Fruit fly (Drosophila melanogaster) whole organism, embryonic: ENCODE measurements around the gene CG14024.

Source experiments
- ATbp ChIP-seq: fragments of 200-800 bp; sonication (Bioruptor generic); optimal IDR thresholded peaks from 2 replicates; lab custom pipeline; 2017; ENCODE audit warnings: missing biosample characterization, mild to moderate bottlenecking, missing genetic modification characterization, missing genetic modification reagents
- C15 ChIP-seq: fragments of 200-800 bp; sonication (Bioruptor generic); IDR thresholded peaks from 3 replicates; pipeline ENCODE4 v1.3.6; 2022; ENCODE audit warnings: missing biosample characterization, missing genetic modification characterization
- CG14710 ChIP-seq: fragments of 200-800 bp; sonication (Bioruptor generic); optimal IDR thresholded peaks from 3 replicates; lab custom pipeline; 2019; ENCODE audit warnings: missing biosample characterization, mild to moderate bottlenecking, missing genetic modification characterization, moderate library complexity
- CG15073 ChIP-seq: fragments of 200-800 bp; sonication (Bioruptor generic); optimal IDR thresholded peaks from 2 replicates; lab custom pipeline; 2016; ENCODE audit warnings: missing biosample characterization, missing genetic modification characterization
- CG17912 ChIP-seq: fragments of 200-800 bp; sonication (Bioruptor generic); optimal IDR thresholded peaks from 2 replicates; lab custom pipeline; 2018; ENCODE audit warnings: missing biosample characterization, mild to moderate bottlenecking, missing genetic modification characterization
- CG18011 ChIP-seq: fragments of 200-800 bp; sonication (Bioruptor generic); optimal IDR thresholded peaks from 2 replicates; lab custom pipeline; 2017; ENCODE audit warnings: missing biosample characterization, missing genetic modification characterization, mild to moderate bottlenecking, moderate library complexity, missing genotype
- CG31224 ChIP-seq: fragments of 200-800 bp; sonication (Bioruptor generic); IDR thresholded peaks from 2 replicates; pipeline ENCODE4 v1.3.6; 2022; ENCODE audit warnings: missing biosample characterization, missing genetic modification characterization
- CG3726 ChIP-seq: fragments of 200-800 bp; sonication (Bioruptor generic); IDR thresholded peaks from 3 replicates; pipeline ENCODE4, ENCODE4 v1.3.6; 2022; ENCODE audit warnings: missing biosample characterization, missing genetic modification characterization
- CG6689 ChIP-seq: fragments of 200-800 bp; sonication (Bioruptor generic); IDR thresholded peaks from 2 replicates; pipeline ENCODE4 v1.3.6; 2022; ENCODE audit warnings: missing biosample characterization, missing genetic modification characterization
- CG8290 ChIP-seq, 3 experiments: fragments of 200-800 bp; sonication (Bioruptor generic); optimal IDR thresholded peaks; 2 replicates each; lab custom pipeline; 2016 to 2019; ENCODE audit warnings: missing biosample characterization in 3 of 3, missing genetic modification characterization in 3 of 3, mild to moderate bottlenecking in 2 of 3, moderate library complexity in 1 of 3
- CG8359 ChIP-seq: fragments of 200-800 bp; sonication (Bioruptor generic); optimal IDR thresholded peaks from 2 replicates; lab custom pipeline; 2017; ENCODE audit warnings: missing biosample characterization, mild to moderate bottlenecking, missing genetic modification characterization, borderline replicate concordance
- CG8765 ChIP-seq: fragments of 200-800 bp; sonication (Bioruptor generic); IDR thresholded peaks from 2 replicates; pipeline ENCODE4 v1.3.6; 2022; ENCODE audit warnings: missing biosample characterization, missing genetic modification characterization
- CG9727 ChIP-seq: fragments of 200-800 bp; sonication (Bioruptor generic); optimal IDR thresholded peaks from 3 replicates; lab custom pipeline; 2017; ENCODE audit warnings: missing biosample characterization, mild to moderate bottlenecking, missing genetic modification characterization
- CG9932 ChIP-seq: fragments of 200-800 bp; sonication (Bioruptor generic); IDR thresholded peaks from 2 replicates; pipeline ENCODE4 v1.3.6; 2022; ENCODE audit warnings: missing biosample characterization, missing genetic modification characterization
- E2f2 ChIP-seq: fragments of 200-800 bp; sonication (Bioruptor generic); IDR thresholded peaks from 2 replicates; pipeline ENCODE4 v1.3.6; 2022; ENCODE audit warnings: missing biosample characterization, missing genetic modification characterization
- Gug ChIP-seq: fragments of 200-800 bp; sonication (Bioruptor generic); IDR thresholded peaks from 4 replicates; pipeline ENCODE4 v1.3.6; 2022; ENCODE audit warnings: missing biosample characterization, missing genetic modification characterization
- Hsf ChIP-seq: fragments of 200-800 bp; sonication (Bioruptor generic); optimal IDR thresholded peaks from 3 replicates; lab custom pipeline; 2016; ENCODE audit warnings: missing biosample characterization, missing genetic modification characterization
- Max ChIP-seq: fragments of 200-800 bp; sonication (Bioruptor generic); optimal IDR thresholded peaks from 2 replicates; lab custom pipeline; 2016; ENCODE audit warnings: missing biosample characterization, mild to moderate bottlenecking, missing genetic modification characterization
- Med ChIP-seq: fragments of 200-800 bp; sonication (Bioruptor generic); peaks from one replicate; lab custom pipeline; 2016; ENCODE audit warnings: missing biosample characterization, missing genetic modification characterization, mild to moderate bottlenecking, inconsistent platforms, moderate library complexity
- Pdp1 ChIP-seq, 2 experiments: fragments of 200-800 bp; sonication (Bioruptor generic); optimal IDR thresholded peaks; 3 replicates each; lab custom pipeline; 2016; ENCODE audit warnings: missing biosample characterization in 2 of 2, missing genetic modification characterization in 2 of 2, mild to moderate bottlenecking in 1 of 2, moderate library complexity in 1 of 2
- Scr ChIP-seq: fragments of 200-800 bp; sonication (Bioruptor generic); IDR thresholded peaks from 2 replicates; pipeline ENCODE4 v1.3.6; 2022; ENCODE audit warnings: missing biosample characterization, missing genetic modification characterization; ENCODE audit not compliant: partially characterized antibody
- Usf ChIP-seq: fragments of 200-800 bp; sonication (Bioruptor generic); optimal IDR thresholded peaks from 2 replicates; lab custom pipeline; 2017; ENCODE audit warnings: missing genotype, missing biosample characterization, missing genetic modification characterization
- Xrp1 ChIP-seq: fragments of 200-800 bp; sonication (Bioruptor generic); IDR thresholded peaks from 2 replicates; pipeline ENCODE4 v1.3.6; 2022; ENCODE audit warnings: missing biosample characterization, missing genetic modification characterization
- bbx ChIP-seq: fragments of 200-800 bp; sonication (Bioruptor generic); IDR thresholded peaks from 2 replicates; pipeline ENCODE4 v1.3.6; 2022; ENCODE audit warnings: missing biosample characterization, missing genetic modification characterization; ENCODE audit not compliant: partially characterized antibody
- cas ChIP-seq: fragments of 200-800 bp; sonication (Bioruptor generic); IDR thresholded peaks from 2 replicates; pipeline ENCODE4 v1.3.6; 2022; ENCODE audit warnings: missing biosample characterization, missing genetic modification characterization
- chinmo ChIP-seq: fragments of 200-800 bp; sonication (Bioruptor generic); IDR thresholded peaks from 4 replicates; pipeline ENCODE4 v1.3.6; 2022; ENCODE audit warnings: missing biosample characterization, missing genetic modification characterization; ENCODE audit not compliant: partially characterized antibody
- crc ChIP-seq: fragments of 200-800 bp; sonication (Bioruptor generic); optimal IDR thresholded peaks from 2 replicates; lab custom pipeline; 2016; ENCODE audit warnings: missing biosample characterization, missing genetic modification characterization
- croc ChIP-seq: fragments of 200-800 bp; sonication (Bioruptor generic); conservative IDR thresholded peaks from 3 replicates; pipeline ENCODE4 v1.3.6; 2022; ENCODE audit warnings: missing biosample characterization, missing genetic modification characterization
- cwo ChIP-seq: fragments of 200-800 bp; sonication (Bioruptor generic); optimal IDR thresholded peaks from 3 replicates; lab custom pipeline; 2017; ENCODE audit warnings: missing biosample characterization, missing genetic modification characterization, mild to moderate bottlenecking, moderate library complexity, missing genetic modification reagents
- dm ChIP-seq: fragments of 200-800 bp; sonication (Bioruptor generic); optimal IDR thresholded peaks from 3 replicates; lab custom pipeline; 2016; ENCODE audit warnings: missing biosample characterization, missing genetic modification characterization
- esg ChIP-seq: fragments of 200-800 bp; sonication (Bioruptor generic); conservative IDR thresholded peaks from 2 replicates; pipeline ENCODE4 v1.3.6; 2022; ENCODE audit warnings: missing biosample characterization, missing genetic modification characterization
- gro ChIP-seq: fragments of 200-800 bp; sonication (Bioruptor generic); optimal IDR thresholded peaks from 2 replicates; lab custom pipeline; 2016; ENCODE audit warnings: missing biosample characterization, missing genetic modification characterization
- kni ChIP-seq: fragments of 200-800 bp; sonication (Bioruptor generic); optimal IDR thresholded peaks from 3 replicates; lab custom pipeline; 2017; ENCODE audit warnings: mild to moderate bottlenecking, missing biosample characterization, missing genetic modification reagents, missing genetic modification characterization
- lbe ChIP-seq: fragments of 200-800 bp; sonication (Bioruptor generic); optimal IDR thresholded peaks from 2 replicates; lab custom pipeline; 2016; ENCODE audit warnings: missing biosample characterization, mild to moderate bottlenecking, missing genetic modification characterization
- mirr ChIP-seq: fragments of 200-800 bp; sonication (Bioruptor generic); optimal IDR thresholded peaks from 3 replicates; lab custom pipeline; 2018; ENCODE audit warnings: missing biosample characterization, mild to moderate bottlenecking, missing genetic modification characterization
- nom ChIP-seq: fragments of 200-800 bp; sonication (Bioruptor generic); optimal IDR thresholded peaks from 2 replicates; lab custom pipeline; 2017; ENCODE audit warnings: missing biosample characterization, missing genetic modification characterization, mild to moderate bottlenecking, moderate library complexity, missing genetic modification reagents
- p53 ChIP-seq: fragments of 200-800 bp; sonication (Bioruptor generic); optimal IDR thresholded peaks from 2 replicates; lab custom pipeline; 2016; ENCODE audit warnings: missing biosample characterization, missing genetic modification characterization
- pan ChIP-seq, 4 experiments: fragments of >200 bp in 3 of 4; fragments of 200-800 bp in 1 of 4; sonication (Bioruptor generic) in 1 of 4; optimal IDR thresholded peaks in 3 of 4; IDR thresholded peaks in 1 of 4; 2 replicates each; pipeline versions ENCODE4 v1.3.6 to Lab custom; 2017 to 2022; ENCODE audit warnings: missing biosample characterization in 2 of 4, missing genetic modification characterization in 2 of 4, mixed read lengths in 1 of 4
- prd ChIP-seq, 3 experiments: fragments of >200 bp in 2 of 3; fragments of 200-800 bp in 1 of 3; sonication (Bioruptor generic) in 1 of 3; optimal IDR thresholded peaks in 2 of 3; IDR thresholded peaks in 1 of 3; 2 replicates in 2 of 3; 3 replicates in 1 of 3; pipeline versions ENCODE4 v1.3.6 to Lab custom; 2017 to 2022; ENCODE audit warnings: missing biosample characterization in 1 of 3, missing genetic modification characterization in 1 of 3
- slp2 ChIP-seq: fragments of 200-800 bp; sonication (Bioruptor generic); optimal IDR thresholded peaks from 2 replicates; lab custom pipeline; 2016; ENCODE audit warnings: missing biosample characterization, missing genetic modification characterization
- sna ChIP-seq: fragments of 200-800 bp; sonication (Bioruptor generic); IDR thresholded peaks from 2 replicates; pipeline ENCODE4 v1.3.6; 2022; ENCODE audit warnings: missing biosample characterization, missing genetic modification characterization; ENCODE audit not compliant: partially characterized antibody
- sob ChIP-seq: fragments of 200-800 bp; sonication (Bioruptor generic); IDR thresholded peaks from 2 replicates; pipeline ENCODE4 v1.3.6; 2022; ENCODE audit warnings: missing biosample characterization, missing genetic modification characterization
- sug ChIP-seq: fragments of 200-800 bp; optimal IDR thresholded peaks from 2 replicates; lab custom pipeline; 2019; ENCODE audit warnings: missing biosample characterization, mild to moderate bottlenecking, missing genetic modification characterization, moderate library complexity
- trem ChIP-seq: fragments of 200-800 bp; optimal IDR thresholded peaks from 3 replicates; lab custom pipeline; 2019; ENCODE audit warnings: missing biosample characterization, mild to moderate bottlenecking, missing genetic modification characterization, moderate library complexity
- twi ChIP-seq: fragments of 200-800 bp; optimal IDR thresholded peaks from 2 replicates; lab custom pipeline; 2019; ENCODE audit warnings: missing biosample characterization, mild to moderate bottlenecking, missing genetic modification characterization, moderate library complexity
- vnd ChIP-seq: fragments of 200-800 bp; sonication (Bioruptor generic); IDR thresholded peaks from 3 replicates; pipeline ENCODE4 v1.3.6; 2022; ENCODE audit warnings: missing biosample characterization, missing genetic modification characterization; ENCODE audit not compliant: partially characterized antibody
- zfh2 ChIP-seq: fragments of 200-800 bp; sonication (Bioruptor generic); optimal IDR thresholded peaks from 2 replicates; lab custom pipeline; 2016; ENCODE audit warnings: missing biosample characterization, missing genetic modification characterization

Gene CG14024

dm6 chr2L:5305240-5305875 is 9.3 kb downstream of the CG14024 start (continued):
- TF ChIP-seq prd (optimal IDR thresholded peaks at IDR 0.05; lab: Kevin White, UChicago) (no peak), prd (GFP tag; IDR thresholded peaks at IDR 0.05; lab: Robert Waterston, UW) (no peak), sug (tag; lab: Kevin White, UChicago) (peak; percentile 61), lbe (GFP tag; lab: Kevin White, UChicago) (peak; percentile 69), croc (GFP tag; lab: Robert Waterston, UW) (no peak), cwo (GFP tag; lab: Kevin White, UChicago) (peak; percentile 79), bbx (peak; percentile 46; the same call in 1 of the 2 replicates), CG17912 (no peak), Max (GFP tag; lab: Kevin White, UChicago) (no peak), Usf (no peak), zfh2 (GFP tag; lab: Kevin White, UChicago) (no peak), dm (GFP tag; lab: Kevin White, UChicago) (peak; percentile 29), Hsf (GFP tag; lab: Kevin White, UChicago) (no peak), nom (GFP tag; lab: Kevin White, UChicago) (peak; percentile 58), Gug (no peak), CG6689 (GFP tag; lab: Robert Waterston, UW) (0 out of 2 replicates have a peak, but pooled peaks have one; percentile 6), esg (GFP tag; lab: Robert Waterston, UW) (no peak), cas (GFP tag; lab: Robert Waterston, UW) (no peak)

dm6 chr2L:5304367-5304766 is 10.3 kb downstream of the CG14024 start:
- no peak for TF ChIP-seq kni (GFP tag; lab: Kevin White, UChicago)
- TF ChIP-seq C15 (GFP tag; lab: Robert Waterston, UW), result no peak
- TF ChIP-seq CG14710 (tag; lab: Kevin White, UChicago), result no peak
- TF ChIP-seq Med (GFP tag; lab: Kevin White, UChicago), result no peak
- TF ChIP-seq Pdp1 (GFP tag; optimal IDR thresholded peaks at IDR 0.05; lab: Kevin White, UChicago), result peak in 1 of 2 experiments; percentile 88
- TF ChIP-seq sob, result no peak
- no peak for TF ChIP-seq trem (tag; lab: Kevin White, UChicago)
- no peak for TF ChIP-seq CG8359
- TF ChIP-seq vnd (GFP tag; lab: Robert Waterston, UW), result 0 out of 3 replicates have a peak, but pooled peaks have one; percentile 29
- 0 out of 4 replicates have a peak, but pooled peaks have one; percentile 12 for TF ChIP-seq chinmo (GFP tag; lab: Robert Waterston, UW)
- no peak for TF ChIP-seq slp2 (GFP tag; lab: Kevin White, UChicago)
- TF ChIP-seq Xrp1 (GFP tag; lab: Robert Waterston, UW), result no peak
- no peak for TF ChIP-seq sna
- TF ChIP-seq twi (tag; lab: Kevin White, UChicago), result no peak
- no peak for TF ChIP-seq CG3726 (GFP tag; lab: Robert Waterston, UW)
- TF ChIP-seq CG9932, result no peak
- no peak for TF ChIP-seq CG8765 (GFP tag; lab: Robert Waterston, UW)
- no peak for TF ChIP-seq CG15073
- TF ChIP-seq Scr (GFP tag; lab: Robert Waterston, UW), result no peak
- TF ChIP-seq CG9727 (GFP tag; lab: Kevin White, UChicago), result no peak
- TF ChIP-seq crc (GFP tag; lab: Kevin White, UChicago), result no peak
- no peak for TF ChIP-seq CG18011 (GFP tag; lab: Kevin White, UChicago)
- TF ChIP-seq E2f2 (GFP tag; lab: Robert Waterston, UW), result no peak
- TF ChIP-seq ATbp, result no peak
- TF ChIP-seq gro (GFP tag; lab: Kevin White, UChicago), result no peak
- TF ChIP-seq CG8290 (GFP tag; optimal IDR thresholded peaks at IDR 0.05; lab: Kevin White, UChicago), result no peak
- TF ChIP-seq CG8290 (tag; optimal IDR thresholded peaks at IDR 0.05; lab: Kevin White, UChicago), result peak in 1 of 2 experiments; percentile 10
- no peak for TF ChIP-seq p53 (GFP tag; lab: Kevin White, UChicago)
- TF ChIP-seq mirr (GFP tag; lab: Kevin White, UChicago), result peak; percentile 46
- no peak for TF ChIP-seq pan (optimal IDR thresholded peaks at IDR 0.05; lab: Kevin White, UChicago)
- TF ChIP-seq pan (GFP tag; optimal IDR thresholded peaks at IDR 0.05 in 1 of 2, IDR thresholded peaks at IDR 0.05 in 1 of 2), result no peak
- TF ChIP-seq CG31224 (GFP tag; lab: Robert Waterston, UW), result no peak
